Fruit fly (Drosophila melanogaster) whole organism, embryonic: ENCODE measurements around the gene edin.
A peak's percentile ranks its signal among the peaks of the same experiment; 100 is the strongest.

Experiments
- CG1024 ChIP-seq: fragments of 200-800 bp; sonication (Bioruptor generic); IDR thresholded peaks from 2 replicates; pipeline ENCODE4 v1.3.6; 2022; ENCODE audit warnings: missing biosample characterization, missing genetic modification characterization
- CG10267 ChIP-seq: fragments of 200-800 bp; sonication (Bioruptor generic); optimal IDR thresholded peaks from 2 replicates; lab custom pipeline; 2018; ENCODE audit warnings: missing biosample characterization, mild to moderate bottlenecking, missing genetic modification characterization, moderate library complexity
- CG10462 ChIP-seq: fragments of 200-800 bp; sonication (Bioruptor generic); optimal IDR thresholded peaks from 2 replicates; lab custom pipeline; 2016; ENCODE audit warnings: missing biosample characterization, missing genetic modification characterization
- CG10565 ChIP-seq: fragments of 200-800 bp; sonication (Bioruptor generic); optimal IDR thresholded peaks from 3 replicates; lab custom pipeline; 2016; ENCODE audit warnings: missing biosample characterization, mild to moderate bottlenecking, missing genetic modification characterization
- CG10654 ChIP-seq: fragments of 200-800 bp; sonication (Bioruptor generic); optimal IDR thresholded peaks from 2 replicates; lab custom pipeline; 2016; ENCODE audit warnings: missing biosample characterization, missing genetic modification characterization
- CG11093 ChIP-seq: fragments of 200-800 bp; sonication (Bioruptor generic); IDR thresholded peaks from 3 replicates; pipeline ENCODE4 v1.3.6; 2022; ENCODE audit warnings: missing biosample characterization, missing genetic modification characterization
- CG11247 ChIP-seq: fragments of 200-800 bp; sonication (Bioruptor generic); IDR thresholded peaks from 2 replicates; pipeline ENCODE4 v1.3.6; 2022; ENCODE audit warnings: missing biosample characterization, missing genetic modification characterization
- CG12104 ChIP-seq: fragments of 200-800 bp; sonication (Bioruptor generic); optimal IDR thresholded peaks from 3 replicates; lab custom pipeline; 2016; ENCODE audit warnings: missing biosample characterization, missing genetic modification characterization
- CG12236 ChIP-seq: fragments of 200-800 bp; sonication (Bioruptor generic); optimal IDR thresholded peaks from 2 replicates; lab custom pipeline; 2016; ENCODE audit warnings: missing biosample characterization, missing genetic modification characterization
- CG17359 ChIP-seq: fragments of 200-800 bp; sonication (Bioruptor generic); optimal IDR thresholded peaks from 3 replicates; lab custom pipeline; 2018; ENCODE audit warnings: missing biosample characterization, mild to moderate bottlenecking, missing genetic modification characterization, moderate library complexity
- CG17829 ChIP-seq: fragments of 200-800 bp; optimal IDR thresholded peaks from 2 replicates; lab custom pipeline; 2019; ENCODE audit warnings: missing biosample characterization, mild to moderate bottlenecking, missing genetic modification characterization, moderate library complexity
- CG30020 ChIP-seq: fragments of 200-800 bp; optimal IDR thresholded peaks from 2 replicates; lab custom pipeline; 2019; ENCODE audit warnings: missing biosample characterization, mild to moderate bottlenecking, missing genetic modification characterization, moderate library complexity
- CG32767 ChIP-seq: fragments of 200-800 bp; sonication (Bioruptor generic); IDR thresholded peaks from 2 replicates; pipeline ENCODE4 v1.3.6; 2022; ENCODE audit warnings: missing biosample characterization, missing genetic modification characterization
- CG3847 ChIP-seq: fragments of 200-800 bp; sonication (Bioruptor generic); IDR thresholded peaks from 2 replicates; pipeline ENCODE4 v1.3.6; 2022; ENCODE audit warnings: missing biosample characterization, missing genetic modification characterization
- CG3995 ChIP-seq: fragments of 200-800 bp; sonication (Bioruptor generic); optimal IDR thresholded peaks from 3 replicates; lab custom pipeline; 2016; ENCODE audit warnings: missing biosample characterization, missing genetic modification characterization
- CG7357 ChIP-seq: fragments of 200-800 bp; sonication (Bioruptor generic); IDR thresholded peaks from 3 replicates; pipeline ENCODE4 v1.3.6; 2022; ENCODE audit warnings: missing biosample characterization, missing genetic modification characterization
- CG8089 ChIP-seq: fragments of 200-800 bp; sonication (Bioruptor generic); optimal IDR thresholded peaks from 3 replicates; lab custom pipeline; 2016; ENCODE audit warnings: missing biosample characterization, missing genetic modification characterization
- CG8478 ChIP-seq: fragments of >200 bp; optimal IDR thresholded peaks from 2 replicates; lab custom pipeline; 2018
- CG9876 ChIP-seq: fragments of 200-800 bp; sonication (Bioruptor generic); optimal IDR thresholded peaks from 2 replicates; lab custom pipeline; 2016; ENCODE audit warnings: missing biosample characterization, missing genetic modification characterization
- Dip2 ChIP-seq: fragments of 200-800 bp; sonication (Bioruptor generic); IDR thresholded peaks from 2 replicates; pipeline ENCODE4 v1.3.6; 2022; ENCODE audit warnings: missing biosample characterization, missing genetic modification characterization
- E2f2 ChIP-seq: fragments of 200-800 bp; sonication (Bioruptor generic); IDR thresholded peaks from 2 replicates; pipeline ENCODE4 v1.3.6; 2022; ENCODE audit warnings: missing biosample characterization, missing genetic modification characterization
- Elba2 ChIP-seq: fragments of 200-800 bp; sonication (Bioruptor generic); optimal IDR thresholded peaks from 3 replicates; lab custom pipeline; 2016; ENCODE audit warnings: missing biosample characterization, missing genetic modification characterization
- Fer3 ChIP-seq: fragments of 200-800 bp; sonication (Bioruptor generic); optimal IDR thresholded peaks from 2 replicates; lab custom pipeline; 2018; ENCODE audit warnings: missing biosample characterization, mild to moderate bottlenecking, missing genetic modification characterization, moderate library complexity
- H2.0 ChIP-seq: fragments of 200-800 bp; sonication (Bioruptor generic); IDR thresholded peaks from 2 replicates; pipeline ENCODE4 v1.3.6; 2022; ENCODE audit warnings: missing biosample characterization, missing genetic modification characterization
- Hmx ChIP-seq: fragments of 200-800 bp; sonication (Bioruptor generic); optimal IDR thresholded peaks from 2 replicates; lab custom pipeline; 2016; ENCODE audit warnings: missing biosample characterization, missing genetic modification characterization
- Hr3 ChIP-seq: fragments of 200-800 bp; sonication (Bioruptor generic); optimal IDR thresholded peaks from 3 replicates; lab custom pipeline; 2016; ENCODE audit warnings: missing biosample characterization, missing genetic modification characterization
- Lim3 ChIP-seq: fragments of 200-800 bp; sonication (Bioruptor generic); IDR thresholded peaks from 2 replicates; pipeline ENCODE4 v1.3.6; 2022; ENCODE audit warnings: missing biosample characterization, missing genetic modification characterization
- NFAT ChIP-seq: fragments of 200-800 bp; sonication (Bioruptor generic); IDR thresholded peaks from 2 replicates; pipeline ENCODE4 v1.3.6; 2022; ENCODE audit warnings: missing biosample characterization, missing genetic modification characterization
- NK7.1 ChIP-seq: fragments of 200-800 bp; sonication (Bioruptor generic); optimal IDR thresholded peaks from 3 replicates; lab custom pipeline; 2016; ENCODE audit warnings: missing biosample characterization, missing genetic modification characterization
- Six4 ChIP-seq: fragments of 200-800 bp; sonication (Bioruptor generic); optimal IDR thresholded peaks from 2 replicates; lab custom pipeline; 2016; ENCODE audit warnings: missing biosample characterization, missing genetic modification characterization
- YL-1 ChIP-seq: fragments of 200-800 bp; sonication (Bioruptor generic); optimal IDR thresholded peaks from 3 replicates; lab custom pipeline; 2017; ENCODE audit warnings: missing biosample characterization, mild to moderate bottlenecking, missing genetic modification characterization
- ac ChIP-seq: fragments of 200-800 bp; sonication (Bioruptor generic); optimal IDR thresholded peaks from 3 replicates; lab custom pipeline; 2017; ENCODE audit warnings: missing biosample characterization, mild to moderate bottlenecking, missing genetic modification characterization
- bbx ChIP-seq: fragments of 200-800 bp; sonication (Bioruptor generic); IDR thresholded peaks from 2 replicates; pipeline ENCODE4 v1.3.6; 2022; ENCODE audit warnings: missing biosample characterization, missing genetic modification characterization; ENCODE audit not compliant: partially characterized antibody
- bsh ChIP-seq, 2 experiments: fragments of 200-800 bp; sonication (Bioruptor generic); optimal IDR thresholded peaks; 2 replicates each; lab custom pipeline; 2017 to 2018; ENCODE audit warnings: mild to moderate bottlenecking in 2 of 2, missing biosample characterization in 2 of 2, missing genetic modification characterization in 2 of 2, moderate library complexity in 1 of 2
- chif ChIP-seq, 2 experiments: fragments of 200-800 bp; sonication (Bioruptor generic); optimal IDR thresholded peaks; 3 replicates each; lab custom pipeline; 2016; ENCODE audit warnings: missing biosample characterization in 2 of 2, missing genetic modification characterization in 2 of 2
- ems ChIP-seq: fragments of 200-800 bp; sonication (Bioruptor generic); optimal IDR thresholded peaks from 3 replicates; lab custom pipeline; 2016; ENCODE audit warnings: missing biosample characterization, missing genetic modification characterization
- eyg ChIP-seq: fragments of 200-800 bp; sonication (Bioruptor generic); optimal IDR thresholded peaks from 3 replicates; lab custom pipeline; 2016; ENCODE audit warnings: missing biosample characterization, missing genetic modification characterization
- fd96Cb ChIP-seq: fragments of 200-800 bp; sonication (Bioruptor generic); optimal IDR thresholded peaks from 2 replicates; lab custom pipeline; 2018; ENCODE audit warnings: missing biosample characterization, mild to moderate bottlenecking, missing genetic modification characterization, moderate library complexity
- gce ChIP-seq: fragments of 200-800 bp; sonication (Bioruptor generic); IDR thresholded peaks from 3 replicates; pipeline ENCODE4 v1.3.6; 2022; ENCODE audit warnings: missing biosample characterization, missing genetic modification characterization
- gsb ChIP-seq: fragments of 200-800 bp; sonication (Bioruptor generic); IDR thresholded peaks from 2 replicates; pipeline ENCODE4 v1.3.6; 2022; ENCODE audit warnings: missing biosample characterization, missing genetic modification characterization
- jigr1 ChIP-seq: fragments of 200-800 bp; sonication (Bioruptor generic); IDR thresholded peaks from 3 replicates; pipeline ENCODE4 v1.3.6; 2022; ENCODE audit warnings: missing biosample characterization, missing genetic modification characterization
- lov ChIP-seq, 2 experiments: fragments of 200-800 bp in 1 of 2; fragments of >200 bp in 1 of 2; sonication (Bioruptor generic) in 1 of 2; IDR thresholded peaks in 1 of 2; optimal IDR thresholded peaks in 1 of 2; 2 replicates in 1 of 2; 3 replicates in 1 of 2; pipeline versions ENCODE4 v1.3.6 to Lab custom; 2017 to 2022; ENCODE audit warnings: missing biosample characterization in 1 of 2, missing genetic modification characterization in 1 of 2
- nmo ChIP-seq: fragments of 200-800 bp; sonication (Bioruptor generic); optimal IDR thresholded peaks from 2 replicates; lab custom pipeline; 2018; ENCODE audit warnings: missing biosample characterization, mild to moderate bottlenecking, missing genetic modification characterization, moderate library complexity
- pho ChIP-seq: fragments of 200-800 bp; sonication (Bioruptor generic); optimal IDR thresholded peaks from 2 replicates; lab custom pipeline; 2016; ENCODE audit warnings: missing biosample characterization, missing genetic modification characterization
- pum ChIP-seq: fragments of 200-800 bp; sonication (Bioruptor generic); optimal IDR thresholded peaks from 2 replicates; lab custom pipeline; 2016; ENCODE audit warnings: missing biosample characterization, missing genetic modification characterization
- ro ChIP-seq: fragments of 200-800 bp; sonication (Bioruptor generic); IDR thresholded peaks from 2 replicates; pipeline ENCODE4 v1.3.6; 2022; ENCODE audit warnings: missing biosample characterization, missing genetic modification characterization
- scrt ChIP-seq: fragments of 200-800 bp; sonication (Bioruptor generic); optimal IDR thresholded peaks from 2 replicates; lab custom pipeline; 2018; ENCODE audit warnings: missing biosample characterization, mild to moderate bottlenecking, missing genetic modification characterization, moderate library complexity
- slp2 ChIP-seq: fragments of 200-800 bp; sonication (Bioruptor generic); optimal IDR thresholded peaks from 2 replicates; lab custom pipeline; 2016; ENCODE audit warnings: missing biosample characterization, missing genetic modification characterization
- tin ChIP-seq: fragments of 200-800 bp; sonication (Bioruptor generic); optimal IDR thresholded peaks from 3 replicates; lab custom pipeline; 2016; ENCODE audit warnings: missing biosample characterization, missing genetic modification characterization
- tll ChIP-seq, 2 experiments: fragments of 200-800 bp in 1 of 2; fragments of >200 bp in 1 of 2; sonication (Bioruptor generic) in 1 of 2; optimal IDR thresholded peaks; 2 replicates each; lab custom pipeline; 2017 to 2019; ENCODE audit warnings: missing biosample characterization in 2 of 2, missing genetic modification characterization in 2 of 2, mild to moderate bottlenecking in 1 of 2, moderate library complexity in 1 of 2
- vfl ChIP-seq: fragments of 200-800 bp; sonication (Bioruptor generic); optimal IDR thresholded peaks from 2 replicates; lab custom pipeline; 2016; ENCODE audit warnings: missing biosample characterization, missing genetic modification characterization

The edin gene

DNA sequence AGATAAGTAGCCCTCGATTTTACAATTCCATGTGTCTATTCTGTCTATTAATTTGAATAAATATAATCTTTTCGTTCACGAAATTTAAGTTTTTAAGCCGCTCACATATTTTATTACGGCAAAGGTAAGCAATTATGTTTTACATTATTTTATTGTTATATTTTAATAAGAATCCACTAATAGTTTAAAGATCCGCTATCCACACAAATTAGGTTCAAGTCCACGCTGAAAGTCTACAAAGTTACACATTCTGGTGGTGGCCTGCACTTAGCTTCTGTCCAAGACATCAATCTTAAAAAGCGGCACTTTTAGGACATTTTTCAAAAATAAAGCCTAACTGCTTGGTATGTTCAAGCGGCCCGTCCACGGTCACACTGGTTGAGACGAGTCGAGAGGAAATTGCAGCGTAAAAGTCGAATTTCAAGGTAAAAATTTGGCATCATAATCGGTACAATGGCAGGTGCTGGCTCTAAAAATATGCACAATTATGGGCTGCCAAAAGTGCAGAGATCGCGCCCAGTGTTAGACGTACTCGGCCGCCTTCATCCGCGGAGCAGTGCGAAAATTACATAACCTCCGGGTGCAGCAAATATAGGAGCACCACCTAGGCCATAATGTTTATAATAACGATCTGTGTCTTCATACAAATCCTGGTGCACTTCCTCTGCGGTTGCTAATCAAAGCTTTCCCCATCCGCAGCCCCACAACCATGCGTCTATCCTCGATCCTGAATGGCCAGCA is 19.8 kb upstream of the edin start, which contains the start of the genes UQCR-Q and CG46525 (continued):
- TF ChIP-seq CG1024 (GFP tag; lab: Robert Waterston, UW) (no peak), Six4 (no peak), ro (GFP tag; lab: Robert Waterston, UW) (no peak), CG3847 (peak; percentile 18; the same call in 1 of the 2 replicates), CG10267 (tag; lab: Kevin White, UChicago) (peak; percentile 59), nmo (GFP tag; lab: Kevin White, UChicago) (peak; percentile 56), Hr3 (GFP tag; lab: Kevin White, UChicago) (no peak), vfl (GFP tag; lab: Kevin White, UChicago) (no peak), CG12236 (GFP tag; lab: Kevin White, UChicago) (no peak), CG17359 (no peak), bsh (GFP tag; optimal IDR thresholded peaks at IDR 0.05; lab: Kevin White, UChicago) (no peak), CG10654 (GFP tag; lab: Kevin White, UChicago) (no peak), CG9876 (GFP tag; lab: Kevin White, UChicago) (no peak), CG17829 (peak; percentile 47), CG11247 (no peak), CG3995 (GFP tag; lab: Kevin White, UChicago) (no peak), ac (GFP tag; lab: Kevin White, UChicago) (no peak), Elba2 (peak; percentile 12), CG8089 (GFP tag; lab: Kevin White, UChicago) (no peak), CG12104 (no peak), NK7.1 (no peak), Lim3 (no peak), CG8478 (no peak), tll (GFP tag; optimal IDR thresholded peaks at IDR 0.05; lab: Kevin White, UChicago) (peak in 1 of 2 experiments; percentile 15), YL-1 (peak; percentile 68), gsb (GFP tag; lab: Robert Waterston, UW) (no peak), E2f2 (peak; percentile 86), CG10462 (GFP tag; lab: Kevin White, UChicago) (no peak), bbx (GFP tag; lab: Robert Waterston, UW) (peak; percentile 45; the same call in 1 of the 2 replicates), Dip2 (no peak), CG30020 (tag; lab: Kevin White, UChicago) (no peak), gce (GFP tag; lab: Robert Waterston, UW) (no peak), scrt (GFP tag; lab: Kevin White, UChicago) (no peak), Hmx (no peak), CG32767 (no peak), pum (no peak), jigr1 (GFP tag; lab: Robert Waterston, UW) (no peak; the same call in 2 of the 3 replicates), CG11093 (GFP tag; lab: Robert Waterston, UW) (no peak), pho (GFP tag; lab: Kevin White, UChicago) (peak; percentile 1), CG7357 (GFP tag; lab: Robert Waterston, UW) (no peak), lov (optimal IDR thresholded peaks at IDR 0.05; lab: Kevin White, UChicago) (no peak), lov (GFP tag; IDR thresholded peaks at IDR 0.05; lab: Robert Waterston, UW) (no peak), NFAT (0 out of 2 replicates have a peak, but pooled peaks have one; percentile 3), CG10565 (no peak), slp2 (GFP tag; lab: Kevin White, UChicago) (no peak), chif (GFP tag; optimal IDR thresholded peaks at IDR 0.05; lab: Kevin White, UChicago) (no peak), H2.0 (GFP tag; lab: Robert Waterston, UW) (no peak), tin (GFP tag; lab: Kevin White, UChicago) (no peak), eyg (no peak), fd96Cb (no peak), ems (GFP tag; lab: Kevin White, UChicago) (no peak), Fer3 (no peak)
